Worm (Caenorhabditis elegans) whole organism, mixed stage, embryonic: ENCODE data around the gene swip-10.

Source experiments
- ces-1 ChIP-seq: fragments of 150-350 bp; optimal IDR thresholded peaks from 2 replicates; lab custom pipeline; 2014; ENCODE audit warnings: missing biosample characterization, missing genetic modification reagents, missing genetic modification characterization
- cnd-1 ChIP-seq: fragments of 200-800 bp; sonication (Bioruptor generic); optimal IDR thresholded peaks from 2 replicates; lab custom pipeline; 2018; ENCODE audit warnings: mild to moderate bottlenecking, missing genetic modification characterization, missing compliant biosample characterization
- mep-1 ChIP-seq: fragments of 150-350 bp; optimal IDR thresholded peaks from 2 replicates; lab custom pipeline; 2017; ENCODE audit warnings: missing biosample characterization, missing genetic modification reagents, missing genetic modification characterization, inconsistent platforms
- nhr-2 ChIP-seq: fragments of 150-350 bp; optimal IDR thresholded peaks from 2 replicates; lab custom pipeline; 2014; ENCODE audit warnings: missing biosample characterization, missing genetic modification characterization
- nhr-237 ChIP-seq: fragments of 150-350 bp; optimal IDR thresholded peaks from 2 replicates; lab custom pipeline; 2014; ENCODE audit warnings: missing biosample characterization, missing genetic modification characterization
- nhr-28 ChIP-seq: fragments of 150-350 bp; optimal IDR thresholded peaks from 2 replicates; lab custom pipeline; 2014; ENCODE audit warnings: missing biosample characterization, missing genetic modification characterization
- nhr-76 ChIP-seq: sonication (generic microtip); optimal IDR thresholded peaks from 2 replicates; lab custom pipeline; 2017; ENCODE audit warnings: missing biosample characterization, missing genetic modification characterization
- sem-2 ChIP-seq: fragments of 200-800 bp; sonication (Bioruptor generic); optimal IDR thresholded peaks from 2 replicates; lab custom pipeline; 2018; ENCODE audit warnings: mild to moderate bottlenecking, missing genetic modification characterization, missing compliant biosample characterization
- snpc-4 ChIP-seq: fragments of 150-350 bp; optimal IDR thresholded peaks from 2 replicates; lab custom pipeline; 2014; ENCODE audit warnings: missing biosample characterization, missing genetic modification characterization
- unc-62 ChIP-seq: fragments of 150-350 bp; optimal IDR thresholded peaks from 2 replicates; lab custom pipeline; 2014; ENCODE audit warnings: missing biosample characterization, missing genetic modification reagents, missing genetic modification characterization
- ztf-11 ChIP-seq: fragments of 150-350 bp; optimal IDR thresholded peaks from 2 replicates; lab custom pipeline; 2014; ENCODE audit warnings: missing biosample characterization, missing genetic modification characterization

ce11 chrX:2099002-2099401 lies 19.1 kb downstream of the swip-10 start:
- TF ChIP-seq nhr-76 (tag; lab: Kevin White, UChicago) (no peak), nhr-2 (no peak), ces-1 (GFP tag; lab: Kevin White, UChicago) (no peak), unc-62 (GFP tag; lab: Kevin White, UChicago) (no peak), nhr-237 (no peak), nhr-28 (tag; lab: Kevin White, UChicago) (no peak), mep-1 (tag; lab: Kevin White, UChicago) (no peak), cnd-1 (tag; lab: Kevin White, UChicago) (no peak), ztf-11 (tag; lab: Kevin White, UChicago) (no peak), snpc-4 (tag; lab: Kevin White, UChicago) (no peak), sem-2 (GFP tag; lab: Kevin White, UChicago) (no peak)
